Worm (Caenorhabditis elegans): ENCODE results near the gene R02D1.2.
A peak's percentile ranks its signal among the peaks of the same experiment; 100 is the strongest.
"Not testable (repeated sequence)": the region's sequence is repeated elsewhere in the genome, so short reads cannot be mapped to it uniquely, and the experiment has no call there.

R02D1.2 gene

ce11 chrV:4333518-4333917, 10.9 kb upstream of the R02D1.2 start:
- TF ChIP-seq ceh-45 (GFP tag; IDR thresholded peaks at IDR 0.05) = 0 out of 2 replicates have a peak, but pooled peaks have one; percentile 26
- 0 out of 2 replicates have a peak, but pooled peaks have one; percentile 33 for TF ChIP-seq unc-3 (GFP tag; conservative IDR thresholded peaks at IDR 0.05)
- TF ChIP-seq unc-3 (tag; optimal IDR thresholded peaks at IDR 0.05) = not testable (repeated sequence)

DNA sequence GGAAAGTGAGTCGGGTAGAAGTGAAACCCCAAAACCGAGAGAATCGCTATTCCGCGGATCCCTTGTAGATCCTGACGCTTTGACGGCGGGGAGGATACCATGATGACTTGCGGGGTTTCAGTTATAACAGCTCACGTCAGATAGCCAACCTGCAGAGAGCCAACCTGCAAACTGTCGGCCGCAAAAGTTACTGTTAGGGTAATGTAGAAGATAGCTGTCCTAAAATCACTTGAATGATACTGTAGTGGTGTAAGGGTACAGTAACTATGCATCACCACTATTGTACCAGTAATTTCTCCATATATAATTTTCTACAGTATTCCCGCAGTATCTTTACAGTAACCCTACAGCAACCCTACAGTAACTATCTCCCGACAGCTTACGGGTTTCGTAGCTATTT, 9.8 kb upstream of the R02D1.2 start, which contains the start of gene oac-12:
Gene oac-12 (minus strand): TSS at position 101 of the 400 bp plus-strand sequence.
- TF ChIP-seq ceh-22 (tag; optimal IDR thresholded peaks at IDR 0.05) (no peak), ttx-3 (tag; optimal IDR thresholded peaks at IDR 0.05) (no peak), elt-4 (tag; optimal IDR thresholded peaks at IDR 0.05) (no peak), pros-1 (tag; optimal IDR thresholded peaks at IDR 0.05) (no peak), ceh-48 (tag; optimal IDR thresholded peaks at IDR 0.05) (no peak), ceh-30 (tag; optimal IDR thresholded peaks at IDR 0.05) (no peak), hlh-6 (tag; optimal IDR thresholded peaks at IDR 0.05) (no peak), unc-86 (tag; optimal IDR thresholded peaks at IDR 0.05) (no peak), odd-2 (tag; optimal IDR thresholded peaks at IDR 0.05) (no peak), ceh-19 (GFP tag; optimal IDR thresholded peaks at IDR 0.05) (no peak), K02D7.2 (tag; optimal IDR thresholded peaks at IDR 0.05) (no peak), elt-2 (tag; optimal IDR thresholded peaks at IDR 0.05) (no peak)

DNA sequence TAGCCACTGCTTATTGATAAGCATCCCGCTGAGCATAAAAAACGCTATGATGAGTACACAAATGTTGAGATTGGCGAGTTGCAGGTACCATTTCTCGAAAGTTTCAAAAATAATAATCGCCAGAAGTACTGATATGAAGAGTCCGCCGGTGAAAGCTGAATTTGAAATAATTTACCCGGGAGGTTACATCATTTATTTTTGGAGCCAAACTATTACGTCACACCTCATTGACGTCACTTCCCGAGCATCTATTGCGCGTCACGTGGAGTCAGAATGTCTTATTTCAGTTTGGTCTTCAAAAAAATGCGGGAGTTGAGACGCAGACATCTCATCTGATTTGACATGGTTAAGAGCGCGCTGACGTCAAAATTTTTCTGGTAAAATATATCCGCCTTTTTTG, 8.2 kb upstream of the R02D1.2 start:
- no peak for TF ChIP-seq ceh-14 (tag; optimal IDR thresholded peaks at IDR 0.05)
- TF ChIP-seq ztf-16 (tag; optimal IDR thresholded peaks at IDR 0.05) = no peak
- no peak for TF ChIP-seq lin-11 (tag; optimal IDR thresholded peaks at IDR 0.05)
- TF ChIP-seq T23F11.4 (GFP tag; optimal IDR thresholded peaks at IDR 0.05) = no peak
- no peak for TF ChIP-seq nhr-232 (tag; optimal IDR thresholded peaks at IDR 0.05)
- no peak for TF ChIP-seq ama-1 (optimal IDR thresholded peaks at IDR 0.05)
- TF ChIP-seq pha-4 (tag; optimal IDR thresholded peaks at IDR 0.05) = no peak
- no peak for TF ChIP-seq unc-55 (GFP tag; optimal IDR thresholded peaks at IDR 0.05)
- TF ChIP-seq npax-4 (tag; optimal IDR thresholded peaks at IDR 0.05) = no peak
- no peak for TF ChIP-seq hlh-30 (tag; optimal IDR thresholded peaks at IDR 0.05; ENCODE audit: insufficient read depth)
- TF ChIP-seq ets-4 (tag; optimal IDR thresholded peaks at IDR 0.05) = no peak
- TF ChIP-seq mec-3 (tag; optimal IDR thresholded peaks at IDR 0.05; ENCODE audit: borderline replicate concordance) = no peak
- no peak for TF ChIP-seq tbx-2 (tag; optimal IDR thresholded peaks at IDR 0.05)
- TF ChIP-seq unc-3 (GFP tag; conservative IDR thresholded peaks at IDR 0.05) = no peak
- no peak for TF ChIP-seq unc-3 (tag; optimal IDR thresholded peaks at IDR 0.05)
- no peak for TF ChIP-seq ceh-22 (tag; optimal IDR thresholded peaks at IDR 0.05)
- no peak for TF ChIP-seq che-1 (tag; optimal IDR thresholded peaks at IDR 0.05)
- no peak for TF ChIP-seq zip-5 (tag; optimal IDR thresholded peaks at IDR 0.05)
- TF ChIP-seq pag-3 (tag; optimal IDR thresholded peaks at IDR 0.05; ENCODE audit: borderline replicate concordance) = no peak
- TF ChIP-seq ceh-45 (GFP tag; IDR thresholded peaks at IDR 0.05) = no peak
- no peak for TF ChIP-seq ceh-9 (tag; optimal IDR thresholded peaks at IDR 0.05)

DNA sequence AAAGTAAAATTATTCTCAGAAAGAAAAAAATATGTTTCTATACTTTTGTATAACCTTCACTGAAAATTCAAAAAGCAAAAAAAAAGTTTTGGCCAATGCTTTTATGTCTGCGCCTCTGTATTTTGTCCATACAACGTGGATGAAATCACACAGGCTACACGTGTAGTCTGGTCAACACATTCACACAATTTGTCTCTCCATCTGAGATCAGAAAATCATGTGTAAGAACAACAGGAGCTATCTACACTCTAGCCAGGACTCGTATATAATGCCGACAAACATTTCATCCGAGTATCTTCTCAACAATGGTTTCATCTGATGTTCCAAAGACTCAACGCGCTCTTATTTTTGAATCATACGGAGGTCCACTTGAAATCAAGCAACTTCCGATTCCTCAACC, 4.2 kb upstream of the R02D1.2 start, which contains the start of gene D2063.1:
Gene D2063.1 (plus strand): TSS at position 281 of the 400 bp plus-strand sequence.
- TF ChIP-seq nfya-1 (tag; optimal IDR thresholded peaks at IDR 0.05) (no peak), ceh-9 (tag; optimal IDR thresholded peaks at IDR 0.05) (no peak), elt-2 (tag; optimal IDR thresholded peaks at IDR 0.05) (no peak), unc-55 (GFP tag; optimal IDR thresholded peaks at IDR 0.05) (peak; percentile 49)

DNA sequence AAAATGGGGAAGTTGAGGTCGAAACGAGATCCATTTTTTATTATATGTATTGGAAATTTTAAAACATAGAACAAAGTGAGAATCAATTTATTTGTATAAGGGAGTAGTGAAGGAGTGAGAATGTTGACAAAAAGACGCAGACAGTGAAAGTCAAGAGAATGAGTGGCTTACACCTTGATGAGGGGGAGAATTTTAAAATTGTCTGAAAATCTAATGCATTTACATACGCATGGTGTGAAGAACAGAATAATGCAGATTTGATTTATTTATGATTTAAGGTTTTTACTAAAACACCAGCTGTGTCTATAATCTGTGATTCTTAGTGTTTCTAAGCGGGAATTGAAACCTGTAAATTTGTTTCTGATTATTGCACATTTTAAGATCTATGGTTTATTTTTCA, 2.8 kb upstream of the R02D1.2 start, which contains the start of gene nhr-125:
Gene nhr-125 (minus strand): TSS at position 101 of the 400 bp plus-strand sequence.
- TF ChIP-seq sox-4 (tag; optimal IDR thresholded peaks at IDR 0.05) (no peak), ttx-3 (tag; optimal IDR thresholded peaks at IDR 0.05) (no peak)

Data from whole organism, late embryonic.